Fruit fly (Drosophila melanogaster) whole organism, pupa: Measurements from ENCODE around the gene nmo.
A peak's percentile ranks its signal among the peaks of the same experiment; 100 is the strongest.

ENCODE experiments used
- CG13204 ChIP-seq: fragments of 200-800 bp; sonication (Bioruptor generic); optimal IDR thresholded peaks from 2 replicates; lab custom pipeline; 2018; ENCODE audit warnings: missing biosample characterization, mild to moderate bottlenecking, missing genetic modification characterization, moderate library complexity
- CG15710 ChIP-seq: fragments of 200-800 bp; sonication (Bioruptor generic); optimal IDR thresholded peaks from 2 replicates; lab custom pipeline; 2018; ENCODE audit warnings: missing biosample characterization, mild to moderate bottlenecking, missing genetic modification characterization, moderate library complexity
- CG17806 ChIP-seq: fragments of 200-800 bp; sonication (Bioruptor generic); optimal IDR thresholded peaks from 2 replicates; lab custom pipeline; 2018; ENCODE audit warnings: missing biosample characterization, mild to moderate bottlenecking, missing genetic modification characterization, moderate library complexity
- CG4496 ChIP-seq: fragments of 200-800 bp; sonication (Bioruptor generic); IDR thresholded peaks from 3 replicates; pipeline ENCODE4 v1.3.6; 2022; ENCODE audit warnings: missing biosample characterization, missing genetic modification characterization
- D1 ChIP-seq: fragments of 200-800 bp; sonication (Bioruptor generic); optimal IDR thresholded peaks from 2 replicates; lab custom pipeline; 2018; ENCODE audit warnings: missing biosample characterization, mild to moderate bottlenecking, missing genetic modification characterization, moderate library complexity
- Pif1A ChIP-seq: fragments of 200-800 bp; sonication (Bioruptor generic); optimal IDR thresholded peaks from 3 replicates; lab custom pipeline; 2016; ENCODE audit warnings: missing biosample characterization, missing genetic modification characterization
- Pif1B ChIP-seq: fragments of 200-800 bp; sonication (Bioruptor generic); optimal IDR thresholded peaks from 3 replicates; lab custom pipeline; 2016; ENCODE audit warnings: missing biosample characterization, missing genetic modification characterization
- Snoo ChIP-seq: fragments of 200-800 bp; sonication (Bioruptor generic); optimal IDR thresholded peaks from 3 replicates; lab custom pipeline; 2017; ENCODE audit warnings: missing biosample characterization, mild to moderate bottlenecking, missing genetic modification characterization, inconsistent platforms
- rn ChIP-seq: fragments of 200-800 bp; sonication (Bioruptor generic); IDR thresholded peaks from 2 replicates; pipeline ENCODE4 v1.3.6; 2022; ENCODE audit warnings: missing biosample characterization, missing genetic modification characterization

- no peak for TF ChIP-seq CG13204 (GFP tag; lab: Kevin White, UChicago)
- no peak for TF ChIP-seq CG15710 (tag; lab: Kevin White, UChicago)
- TF ChIP-seq Pif1A (GFP tag; lab: Kevin White, UChicago), result peak; percentile 5
- TF ChIP-seq CG4496 (GFP tag; lab: Robert Waterston, UW), result peak; percentile 64; the same call in 2 of the 3 replicates
- peak; percentile 12 for TF ChIP-seq D1 (tag; lab: Kevin White, UChicago)
- TF ChIP-seq CG17806 (tag; lab: Kevin White, UChicago), result no peak
- TF ChIP-seq Snoo (tag; lab: Kevin White, UChicago), result peak; percentile 12
- TF ChIP-seq Pif1B (GFP tag; lab: Kevin White, UChicago), result peak; percentile 39
- no peak for TF ChIP-seq rn (GFP tag; lab: Robert Waterston, UW)
Measured at dm6 chr3L:8077207-8077606, 98.4 kb downstream of the nmo start.
